Fruit fly (Drosophila melanogaster): ENCODE measurements around the gene CG17896.

Gene CG17896

dm6 chrX:529724-530603, 36.7 kb upstream of the CG17896 start, which contains the start of the genes CG4293 and Appl (continued):
- TF ChIP-seq B-H2 (GFP tag; optimal IDR thresholded peaks at IDR 0.05) (no peak), Doc3 (GFP tag; IDR thresholded peaks at IDR 0.05; ENCODE audit: partially characterized antibody) (no peak), pfk (GFP tag; optimal IDR thresholded peaks at IDR 0.05) (no peak), zfh1 (GFP tag; IDR thresholded peaks at IDR 0.05) (no peak), scrt (GFP tag; optimal IDR thresholded peaks at IDR 0.05) (no peak), fd64A (GFP tag; optimal IDR thresholded peaks at IDR 0.05) (no peak), CG32532 (GFP tag; IDR thresholded peaks at IDR 0.05) (no peak), salm (tag; optimal IDR thresholded peaks at IDR 0.05) (no peak), CG7928 (GFP tag; optimal IDR thresholded peaks at IDR 0.05) (no peak), B-H1 (GFP tag; IDR thresholded peaks at IDR 0.05) (no peak), CG17359 (tag; optimal IDR thresholded peaks at IDR 0.05) (no peak), CG15601 (tag; optimal IDR thresholded peaks at IDR 0.05) (no peak), sug (tag; optimal IDR thresholded peaks at IDR 0.05) (peak; percentile 14), Doc2 (GFP tag; IDR thresholded peaks at IDR 0.05) (no peak), ken (GFP tag; IDR thresholded peaks at IDR 0.05) (no peak), Xbp1 (GFP tag; optimal IDR thresholded peaks at IDR 0.05) (peak; percentile 29), ase (GFP tag; IDR thresholded peaks at IDR 0.05) (no peak), gsb (GFP tag; IDR thresholded peaks at IDR 0.05) (no peak), peb (GFP tag; IDR thresholded peaks at IDR 0.05) (no peak), CG34224 (GFP tag; IDR thresholded peaks at IDR 0.05; ENCODE audit: partially characterized antibody) (no peak; the same call in 1 of the 3 replicates), Lhr (GFP tag; optimal IDR thresholded peaks at IDR 0.05) (peak; percentile 90), CG4404 (GFP tag; IDR thresholded peaks at IDR 0.05) (no peak), CG4854 (GFP tag; optimal IDR thresholded peaks at IDR 0.05) (no peak), CG17328 (GFP tag; IDR thresholded peaks at IDR 0.05) (no peak), twi (tag; optimal IDR thresholded peaks at IDR 0.05) (no peak), Hmx (GFP tag; optimal IDR thresholded peaks at IDR 0.05) (no peak), CG12104 (GFP tag; optimal IDR thresholded peaks at IDR 0.05) (no peak), Dp (GFP tag; optimal IDR thresholded peaks at IDR 0.05) (peak; percentile 16), CG6791 (GFP tag; IDR thresholded peaks at IDR 0.05; ENCODE audit: partially characterized antibody) (0 out of 3 replicates have a peak, but pooled peaks have one; percentile 21), Nf-YC (tag; optimal IDR thresholded peaks at IDR 0.05) (no peak), E2f1 (GFP tag; IDR thresholded peaks at IDR 0.05) (no peak), nau (GFP tag; optimal IDR thresholded peaks at IDR 0.05) (no peak), zen2 (GFP tag; IDR thresholded peaks at IDR 0.05; ENCODE audit: partially characterized antibody) (no peak), Lim3 (GFP tag; IDR thresholded peaks at IDR 0.05) (no peak), Dfd (GFP tag; optimal IDR thresholded peaks at IDR 0.05) (no peak), ab (GFP tag; optimal IDR thresholded peaks at IDR 0.05) (no peak), CG10267 (tag; optimal IDR thresholded peaks at IDR 0.05) (peak; percentile 51), HLHmδ (GFP tag; optimal IDR thresholded peaks at IDR 0.05) (no peak), CG9437 (GFP tag; optimal IDR thresholded peaks at IDR 0.05) (no peak), ap (GFP tag; IDR thresholded peaks at IDR 0.05) (no peak), CG9609 (GFP tag; optimal IDR thresholded peaks at IDR 0.05) (no peak), Oli (tag; optimal IDR thresholded peaks at IDR 0.05) (no peak), CG2116 (GFP tag; optimal IDR thresholded peaks at IDR 0.05) (peak; percentile 62), CG31224 (GFP tag; IDR thresholded peaks at IDR 0.05) (no peak), CG30431 (GFP tag; optimal IDR thresholded peaks at IDR 0.05) (no peak), CG3847 (GFP tag; IDR thresholded peaks at IDR 0.05) (peak; percentile 43; the same call in 1 of the 2 replicates), grn (GFP tag; optimal IDR thresholded peaks at IDR 0.05) (no peak), CG31365 (tag; optimal IDR thresholded peaks at IDR 0.05) (peak; percentile 13), pita (GFP tag; optimal IDR thresholded peaks at IDR 0.05) (peak; percentile 97)

All from whole organism, embryonic.